Fruit fly (Drosophila melanogaster): ENCODE measurements around the gene CG33796.

DNA sequence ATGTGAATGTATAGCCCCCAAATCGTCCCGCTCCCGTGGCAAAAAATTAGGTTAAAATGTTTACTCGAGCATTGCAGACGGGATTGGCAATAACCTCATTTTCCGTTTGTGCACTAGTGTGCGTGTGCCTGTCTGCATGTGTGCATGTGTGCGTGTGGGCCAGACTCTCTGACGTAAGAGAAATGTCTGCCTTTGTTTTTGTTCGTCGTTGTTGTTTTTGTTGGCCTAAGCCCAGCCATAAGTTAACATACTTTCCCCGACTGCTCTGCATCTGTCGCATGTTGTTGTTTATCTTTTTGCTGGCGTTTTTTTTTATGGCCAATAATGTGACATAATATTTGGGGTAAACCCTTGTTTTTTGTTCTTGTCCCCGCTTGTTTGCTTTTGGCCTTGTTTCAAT is 24.6 kb downstream of the CG33796 start:
- TF ChIP-seq psq (optimal IDR thresholded peaks at IDR 0.05) (no peak), pan (optimal IDR thresholded peaks at IDR 0.05) (no peak), CG8478 (optimal IDR thresholded peaks at IDR 0.05) (no peak)

Data from whole organism.